Fruit fly (Drosophila melanogaster): ENCODE results near the gene CG1674.
A peak's percentile ranks its signal among the peaks of the same experiment; 100 is the strongest.

Gene CG1674

dm6 chr4:210011-210649 is 20.4 kb upstream of the CG1674 start, which contains the start of gene Crk (continued):
- TF ChIP-seq Ets97D (GFP tag; optimal IDR thresholded peaks at IDR 0.05) = peak; percentile 68

dm6 chr4:225824-226223 is 4.7 kb upstream of the CG1674 start:
- no peak for TF ChIP-seq ATbp (GFP tag; optimal IDR thresholded peaks at IDR 0.05)
- TF ChIP-seq CG33213 (GFP tag; optimal IDR thresholded peaks at IDR 0.05) = peak; percentile 5
- peak; percentile 78 for TF ChIP-seq fd102C (GFP tag; optimal IDR thresholded peaks at IDR 0.05)
- TF ChIP-seq ac (GFP tag; optimal IDR thresholded peaks at IDR 0.05) = peak; percentile 77
- TF ChIP-seq Doc2 (GFP tag; IDR thresholded peaks at IDR 0.05) = no peak
- TF ChIP-seq CG14710 (tag; optimal IDR thresholded peaks at IDR 0.05) = no peak
- TF ChIP-seq CG2875 (GFP tag; optimal IDR thresholded peaks at IDR 0.05) = peak; percentile 48
- TF ChIP-seq CG6813 (GFP tag; optimal IDR thresholded peaks at IDR 0.05) = peak; percentile 68
- no peak for TF ChIP-seq jumu (GFP tag; optimal IDR thresholded peaks at IDR 0.05)
- peak; percentile 28 for TF ChIP-seq CG12744 (GFP tag; optimal IDR thresholded peaks at IDR 0.05)
- TF ChIP-seq CG13894 (tag; optimal IDR thresholded peaks at IDR 0.05) = peak; percentile 26
- TF ChIP-seq sug (tag; optimal IDR thresholded peaks at IDR 0.05) = peak; percentile 38
- TF ChIP-seq CG33557 (GFP tag; optimal IDR thresholded peaks at IDR 0.05) = peak; percentile 75
- no peak for TF ChIP-seq Oli (tag; optimal IDR thresholded peaks at IDR 0.05)
- TF ChIP-seq CG2199 (GFP tag; IDR thresholded peaks at IDR 0.05) = peak; percentile 94
- no peak for TF ChIP-seq Sox102F (GFP tag; optimal IDR thresholded peaks at IDR 0.05)
- TF ChIP-seq ham (GFP tag; IDR thresholded peaks at IDR 0.05) = no peak
- no peak for TF ChIP-seq hkb (optimal IDR thresholded peaks at IDR 0.05)
- 0 out of 2 replicates have a peak, but pooled peaks have one; percentile 51 for TF ChIP-seq hkb (GFP tag; IDR thresholded peaks at IDR 0.05)
- TF ChIP-seq CG12299 (tag; optimal IDR thresholded peaks at IDR 0.05) = peak; percentile 37
- peak; percentile 61 for TF ChIP-seq CG15479 (GFP tag; optimal IDR thresholded peaks at IDR 0.05)
- peak; percentile 56 for TF ChIP-seq D19A (tag; optimal IDR thresholded peaks at IDR 0.05)
- TF ChIP-seq Vsx1 (GFP tag; optimal IDR thresholded peaks at IDR 0.05) = peak; percentile 49
- peak; percentile 43 for TF ChIP-seq CG8290 (GFP tag; optimal IDR thresholded peaks at IDR 0.05)
- TF ChIP-seq CG8290 (tag; optimal IDR thresholded peaks at IDR 0.05) = peak; percentile 47 to 51
- TF ChIP-seq YL-1 (GFP tag; optimal IDR thresholded peaks at IDR 0.05) = peak; percentile 48
- no peak for TF ChIP-seq CG32772 (GFP tag; IDR thresholded peaks at IDR 0.05)
- TF ChIP-seq tll (GFP tag; optimal IDR thresholded peaks at IDR 0.05) = peak in 1 of 2 experiments; percentile 64
- peak in 1 of 2 experiments; percentile 16 for TF ChIP-seq chif (GFP tag; optimal IDR thresholded peaks at IDR 0.05)
- TF ChIP-seq Asciz (GFP tag; optimal IDR thresholded peaks at IDR 0.05) = peak; percentile 45
- TF ChIP-seq eve (GFP tag; optimal IDR thresholded peaks at IDR 0.05) = peak in 1 of 2 experiments; percentile 82
- TF ChIP-seq B-H2 (GFP tag; optimal IDR thresholded peaks at IDR 0.05) = peak; percentile 5
- TF ChIP-seq wek (GFP tag; optimal IDR thresholded peaks at IDR 0.05) = peak; percentile 46
- TF ChIP-seq lilli (GFP tag; optimal IDR thresholded peaks at IDR 0.05) = peak; percentile 5
- TF ChIP-seq CG17912 (GFP tag; optimal IDR thresholded peaks at IDR 0.05) = peak; percentile 24
- no peak for TF ChIP-seq luna (GFP tag; optimal IDR thresholded peaks at IDR 0.05)
- peak; percentile 44 for TF ChIP-seq eyg (GFP tag; optimal IDR thresholded peaks at IDR 0.05)
- TF ChIP-seq CHES-1-like (GFP tag; optimal IDR thresholded peaks at IDR 0.05) = peak; percentile 5
- peak; percentile 41 for TF ChIP-seq CG12769 (tag; optimal IDR thresholded peaks at IDR 0.05)
- peak; percentile 46 for TF ChIP-seq odd (GFP tag; optimal IDR thresholded peaks at IDR 0.05)
- TF ChIP-seq zen (tag; optimal IDR thresholded peaks at IDR 0.05) = peak; percentile 61
- peak; percentile 44; the same call in 1 of the 2 replicates for TF ChIP-seq CG14014 (GFP tag; IDR thresholded peaks at IDR 0.05)
- TF ChIP-seq gem (tag; optimal IDR thresholded peaks at IDR 0.05) = peak; percentile 31
- no peak for TF ChIP-seq Tbp (GFP tag; optimal IDR thresholded peaks at IDR 0.05)
- no peak for TF ChIP-seq CG8765 (GFP tag; IDR thresholded peaks at IDR 0.05)
- TF ChIP-seq pho (GFP tag; optimal IDR thresholded peaks at IDR 0.05) = peak; percentile 10
- TF ChIP-seq nau (GFP tag; optimal IDR thresholded peaks at IDR 0.05) = peak; percentile 65

Data from whole organism, embryonic.